Worm (Caenorhabditis elegans): ENCODE data around the gene F59A6.2.

- TF ChIP-seq pqm-1 (tag; optimal IDR thresholded peaks at IDR 0.05): no peak
- TF ChIP-seq isw-1 (GFP tag; IDR thresholded peaks at IDR 0.05): no peak
- TF ChIP-seq dsc-1 (tag; optimal IDR thresholded peaks at IDR 0.05): no peak
- TF ChIP-seq ceh-82 (tag; optimal IDR thresholded peaks at IDR 0.05): no peak
- no peak for TF ChIP-seq unc-62 (GFP tag; optimal IDR thresholded peaks at IDR 0.05)
- no peak for TF ChIP-seq aly-2 (tag; optimal IDR thresholded peaks at IDR 0.05)
- TF ChIP-seq nhr-11 (tag; optimal IDR thresholded peaks at IDR 0.05): no peak
- no peak for TF ChIP-seq nhr-90 (tag; optimal IDR thresholded peaks at IDR 0.05; ENCODE audit: poor library complexity)
- TF ChIP-seq fkh-10 (GFP tag; optimal IDR thresholded peaks at IDR 0.05): no peak
- no peak for TF ChIP-seq lir-3 (tag; optimal IDR thresholded peaks at IDR 0.05; ENCODE audit: poor library complexity)
- TF ChIP-seq ces-1 (GFP tag; optimal IDR thresholded peaks at IDR 0.05): no peak
- TF ChIP-seq lin-14 (GFP tag; optimal IDR thresholded peaks at IDR 0.05): no peak
Measured at ce11 chrII:5018578-5018977, 4.1 kb downstream of the F59A6.2 start.
